Fruit fly (Drosophila melanogaster) whole organism, pupa: ENCODE data around the gene CG9903.

Experiments used
- EcR ChIP-seq: fragments of 200-800 bp; sonication (Bioruptor generic); optimal IDR thresholded peaks from 3 replicates; lab custom pipeline; 2019; ENCODE audit warnings: missing biosample characterization, missing genetic modification characterization, mild to moderate bottlenecking, moderate library complexity, missing genetic modification reagents
- Snoo ChIP-seq: fragments of 200-800 bp; sonication (Bioruptor generic); optimal IDR thresholded peaks from 3 replicates; lab custom pipeline; 2017; ENCODE audit warnings: missing biosample characterization, mild to moderate bottlenecking, missing genetic modification characterization, inconsistent platforms
- gl ChIP-seq: fragments of 200-800 bp; sonication (Bioruptor generic); optimal IDR thresholded peaks from 2 replicates; lab custom pipeline; 2018; ENCODE audit warnings: missing biosample characterization, mild to moderate bottlenecking, missing genetic modification characterization

DNA sequence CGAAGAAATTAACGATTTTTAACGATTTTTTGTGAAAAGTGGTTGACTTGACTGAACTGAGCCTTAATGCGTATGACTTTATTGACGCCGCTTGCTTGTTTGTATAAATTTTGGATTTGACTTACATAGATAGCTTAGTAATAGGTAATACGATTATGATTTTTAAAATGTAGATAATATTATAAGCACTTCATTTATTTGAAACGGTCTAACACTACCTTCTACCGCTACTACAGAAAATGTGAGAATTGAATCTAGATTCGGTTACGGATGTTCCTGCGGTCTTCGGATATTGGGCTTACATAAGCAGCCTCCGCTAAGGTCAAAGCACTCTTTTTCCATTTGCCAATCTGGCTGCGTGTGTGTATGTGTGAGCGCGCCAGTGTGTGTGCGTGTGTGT lies 15.3 kb downstream of the CG9903 start, which contains the start of gene Cnx14D:
- TF ChIP-seq Snoo (tag; lab: Kevin White, UChicago) (no peak), EcR (GFP tag; lab: Kevin White, UChicago) (no peak), gl (no peak)
